Fruit fly (Drosophila melanogaster): ENCODE results near the gene CG33722.

The CG33722 gene

dm6 chr3R:8206628-8207275, 37.1 kb upstream of the CG33722 start (continued):
- TF ChIP-seq Gug (GFP tag; IDR thresholded peaks at IDR 0.05) (0 out of 4 replicates have a peak, but pooled peaks have one; percentile 34), hb (GFP tag; IDR thresholded peaks at IDR 0.05; ENCODE audit: partially characterized antibody) (no peak), B-H2 (GFP tag; optimal IDR thresholded peaks at IDR 0.05) (no peak), kay (GFP tag; optimal IDR thresholded peaks at IDR 0.05) (no peak), CG31388 (GFP tag; optimal IDR thresholded peaks at IDR 0.05) (no peak), seq (GFP tag; IDR thresholded peaks at IDR 0.05) (0 out of 2 replicates have a peak, but pooled peaks have one; percentile 28), Deaf1 (tag; optimal IDR thresholded peaks at IDR 0.05) (peak; percentile 32), CG31224 (GFP tag; IDR thresholded peaks at IDR 0.05) (peak; percentile 49; the same call in 1 of the 2 replicates), CG2678 (tag; optimal IDR thresholded peaks at IDR 0.05) (peak; percentile 83), bsh (GFP tag; optimal IDR thresholded peaks at IDR 0.05) (peak in 1 of 2 experiments; percentile 52), dmrt11E (tag; optimal IDR thresholded peaks at IDR 0.05) (peak; percentile 52), sens (GFP tag) (peak; percentile 85), CG2712 (tag; optimal IDR thresholded peaks at IDR 0.05) (peak; percentile 72), CG15601 (tag; optimal IDR thresholded peaks at IDR 0.05) (peak; percentile 60), unc-4 (GFP tag; IDR thresholded peaks at IDR 0.05; ENCODE audit: partially characterized antibody) (no peak), CG7556 (GFP tag; optimal IDR thresholded peaks at IDR 0.05) (peak; percentile 54), ab (GFP tag; optimal IDR thresholded peaks at IDR 0.05) (no peak), CG15479 (GFP tag; optimal IDR thresholded peaks at IDR 0.05) (no peak), gsb-n (tag; optimal IDR thresholded peaks at IDR 0.05) (peak; percentile 29), dysf (GFP tag; IDR thresholded peaks at IDR 0.05) (peak; percentile 79), crol (GFP tag; IDR thresholded peaks at IDR 0.05) (peak; percentile 71), nerfin-1 (tag; optimal IDR thresholded peaks at IDR 0.05) (peak; percentile 29), chif (GFP tag; optimal IDR thresholded peaks at IDR 0.05) (peak in 1 of 2 experiments; percentile 32), Chrac-16 (GFP tag; optimal IDR thresholded peaks at IDR 0.05) (peak; percentile 9), ttk (GFP tag; IDR thresholded peaks at IDR 0.05) (peak; percentile 20; the same call in 1 of the 2 replicates), Sox100B (GFP tag; optimal IDR thresholded peaks at IDR 0.05) (peak; percentile 47), tio (GFP tag; optimal IDR thresholded peaks at IDR 0.05) (peak; percentile 45), Hand (GFP tag; optimal IDR thresholded peaks at IDR 0.05) (peak; percentile 14), CG17359 (tag; optimal IDR thresholded peaks at IDR 0.05) (peak; percentile 61), CG18262 (tag; optimal IDR thresholded peaks at IDR 0.05) (peak; percentile 65), Elba2 (GFP tag; optimal IDR thresholded peaks at IDR 0.05) (no peak), CG14667 (GFP tag; IDR thresholded peaks at IDR 0.05) (0 out of 2 replicates have a peak, but pooled peaks have one; percentile 12), CG7987 (GFP tag; optimal IDR thresholded peaks at IDR 0.05) (no peak), CG1603 (tag; optimal IDR thresholded peaks at IDR 0.05) (peak; percentile 51), pros (GFP tag; optimal IDR thresholded peaks at IDR 0.05) (no peak), klu (GFP tag; IDR thresholded peaks at IDR 0.05) (peak; percentile 11; the same call in 1 of the 2 replicates), Hsf (GFP tag; optimal IDR thresholded peaks at IDR 0.05) (peak; percentile 42), Med (GFP tag) (peak; percentile 87), wdn (GFP tag; IDR thresholded peaks at IDR 0.05) (peak; percentile 22; the same call in 1 of the 2 replicates), wor (GFP tag; IDR thresholded peaks at IDR 0.05) (0 out of 2 replicates have a peak, but pooled peaks have one; percentile 39), NK7.1 (GFP tag; optimal IDR thresholded peaks at IDR 0.05) (no peak), ara (GFP tag; IDR thresholded peaks at IDR 0.05) (peak; percentile 48; the same call in 1 of the 2 replicates), Opbp (GFP tag; IDR thresholded peaks at IDR 0.05; ENCODE audit: partially characterized antibody) (no peak), CG8388 (GFP tag; optimal IDR thresholded peaks at IDR 0.05) (peak; percentile 45), CG5953 (GFP tag; IDR thresholded peaks at IDR 0.05) (peak; percentile 40; the same call in 1 of the 2 replicates), Ets65A (GFP tag) (peak; percentile 91), CG16779 (GFP tag; IDR thresholded peaks at IDR 0.05) (no peak), NfI (GFP tag; optimal IDR thresholded peaks at IDR 0.05) (peak; percentile 38), ind (GFP tag; optimal IDR thresholded peaks at IDR 0.05) (peak; percentile 61)
